Fruit fly (Drosophila melanogaster) whole organism, embryonic: Measurements from ENCODE around the gene CG2955.

Experiments used
- CG17359 ChIP-seq: fragments of 200-800 bp; sonication (Bioruptor generic); optimal IDR thresholded peaks from 3 replicates; lab custom pipeline; 2018; ENCODE audit warnings: missing biosample characterization, mild to moderate bottlenecking, missing genetic modification characterization, moderate library complexity
- Sin3A ChIP-seq: fragments of >200 bp; optimal IDR thresholded peaks from 2 replicates; lab custom pipeline; 2018
- Tbp ChIP-seq: fragments of >200 bp; optimal IDR thresholded peaks from 2 replicates; lab custom pipeline; 2018; ENCODE audit warnings: missing biosample characterization, missing genetic modification characterization

DNA sequence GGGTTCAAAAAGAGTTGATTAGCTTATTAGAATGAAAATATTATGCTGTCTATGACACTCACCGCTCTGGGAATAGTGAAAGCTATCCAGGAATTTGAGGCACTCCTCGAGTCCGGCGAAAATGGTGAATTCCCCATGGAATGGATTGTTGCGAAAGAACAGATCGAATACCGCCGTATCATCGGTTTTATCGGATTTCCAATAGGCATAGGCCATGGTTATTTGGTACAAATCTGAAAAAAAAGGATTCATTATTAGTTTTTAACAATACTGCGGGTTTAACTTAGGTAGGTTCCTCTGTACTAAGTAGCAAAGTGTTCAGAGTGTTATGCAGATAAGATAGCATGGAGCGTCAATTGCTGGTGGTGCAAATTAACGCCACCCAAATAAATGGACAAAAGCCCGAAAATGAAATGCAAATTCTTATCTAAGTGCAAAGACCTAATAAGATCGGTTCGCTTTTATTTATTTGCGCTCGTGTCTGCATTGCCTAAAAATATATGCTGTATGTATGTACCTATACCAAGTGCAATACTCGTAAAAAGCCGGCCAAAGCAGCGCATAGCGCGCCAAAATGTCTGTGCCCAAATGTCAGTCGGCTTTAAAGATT is 46.7 kb downstream of the CG2955 start:
- TF ChIP-seq CG17359 (tag; lab: Kevin White, UChicago) (no peak), Sin3A (lab: Kevin White, UChicago) (no peak), Tbp (GFP tag; lab: Kevin White, UChicago) (no peak)
